Worm (Caenorhabditis elegans): ENCODE measurements around the gene F01F1.3.

F01F1.3 gene

ce11 chrIII:5886893-5887292, 15.2 kb downstream of the F01F1.3 start, which contains the start of gene C28H8.7:
TSS of gene C28H8.7 (minus strand) at chrIII:5886993.
- no peak for TF ChIP-seq sea-1 (GFP tag; conservative IDR thresholded peaks at IDR 0.05)
- TF ChIP-seq B0310.2 (tag; optimal IDR thresholded peaks at IDR 0.05): no peak
- no peak for TF ChIP-seq aly-1 (tag; optimal IDR thresholded peaks at IDR 0.05)
- TF ChIP-seq flt-1 (GFP tag; IDR thresholded peaks at IDR 0.05): no peak
- no peak for TF ChIP-seq hmbx-1 (tag; optimal IDR thresholded peaks at IDR 0.05)
- no peak for TF ChIP-seq tbx-11 (GFP tag; IDR thresholded peaks at IDR 0.05)
- TF ChIP-seq pes-1 (GFP tag; IDR thresholded peaks at IDR 0.05): no peak
- no peak for TF ChIP-seq tbx-37 (GFP tag; conservative IDR thresholded peaks at IDR 0.05)
- TF ChIP-seq scrt-1 (GFP tag; IDR thresholded peaks at IDR 0.05): no peak
- TF ChIP-seq hmg-4 (GFP tag; optimal IDR thresholded peaks at IDR 0.05): no peak

ce11 chrIII:5888675-5889074, 16.9 kb downstream of the F01F1.3 start, which contains the start of gene C28H8.8:
TSS of gene C28H8.8 (minus strand) at chrIII:5888775.
- TF ChIP-seq hmbx-1 (tag; optimal IDR thresholded peaks at IDR 0.05) (no peak), ceh-36 (tag; optimal IDR thresholded peaks at IDR 0.05) (no peak), hnd-1 (tag; optimal IDR thresholded peaks at IDR 0.05) (no peak), pes-1 (GFP tag; IDR thresholded peaks at IDR 0.05) (no peak), ceh-13 (GFP tag; optimal IDR thresholded peaks at IDR 0.05) (no peak), ama-1 (optimal IDR thresholded peaks at IDR 0.05) (no peak), flt-1 (GFP tag; IDR thresholded peaks at IDR 0.05) (no peak), sea-1 (GFP tag; conservative IDR thresholded peaks at IDR 0.05) (no peak), B0310.2 (tag; optimal IDR thresholded peaks at IDR 0.05) (no peak), tbx-37 (GFP tag; conservative IDR thresholded peaks at IDR 0.05) (no peak), tra-4 (tag; optimal IDR thresholded peaks at IDR 0.05) (no peak), tbx-11 (GFP tag; IDR thresholded peaks at IDR 0.05) (no peak), hmg-4 (GFP tag; optimal IDR thresholded peaks at IDR 0.05) (no peak), aly-1 (tag; optimal IDR thresholded peaks at IDR 0.05) (no peak), ets-7 (tag; optimal IDR thresholded peaks at IDR 0.05) (no peak), F13C5.2 (tag; optimal IDR thresholded peaks at IDR 0.05) (no peak), scrt-1 (GFP tag; IDR thresholded peaks at IDR 0.05) (no peak)

DNA sequence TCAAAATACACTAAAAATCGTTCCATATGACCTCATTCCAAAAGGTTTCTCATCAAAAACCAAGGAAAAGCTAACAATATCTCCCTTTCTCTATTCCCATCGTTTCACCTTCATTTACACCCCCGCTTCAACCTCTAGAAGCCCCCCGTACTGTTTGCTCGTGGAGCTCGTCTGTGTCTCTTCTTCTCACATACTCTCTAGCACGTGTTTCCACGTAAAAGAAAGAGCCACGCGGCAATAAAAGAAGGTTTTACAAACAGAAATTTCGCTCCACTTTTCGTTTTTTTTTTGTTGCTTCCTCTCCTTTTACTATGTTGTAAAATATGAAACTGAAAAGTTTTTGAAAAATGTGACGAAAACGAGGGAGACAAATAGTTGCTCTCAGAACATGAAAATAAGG, 21.2 kb downstream of the F01F1.3 start:
- TF ChIP-seq aly-1 (tag; optimal IDR thresholded peaks at IDR 0.05): no peak
- no peak for TF ChIP-seq tbx-11 (GFP tag; IDR thresholded peaks at IDR 0.05)
- TF ChIP-seq flt-1 (GFP tag; IDR thresholded peaks at IDR 0.05): no peak
- TF ChIP-seq sea-1 (GFP tag; conservative IDR thresholded peaks at IDR 0.05): no peak
- TF ChIP-seq B0310.2 (tag; optimal IDR thresholded peaks at IDR 0.05): no peak
- TF ChIP-seq tbx-37 (GFP tag; conservative IDR thresholded peaks at IDR 0.05): no peak
- no peak for TF ChIP-seq hmg-4 (GFP tag; optimal IDR thresholded peaks at IDR 0.05)
- TF ChIP-seq ets-7 (tag; optimal IDR thresholded peaks at IDR 0.05): no peak
- no peak for TF ChIP-seq tra-4 (tag; optimal IDR thresholded peaks at IDR 0.05)
- no peak for TF ChIP-seq hnd-1 (tag; optimal IDR thresholded peaks at IDR 0.05)
- no peak for TF ChIP-seq pes-1 (GFP tag; IDR thresholded peaks at IDR 0.05)
- TF ChIP-seq ceh-36 (tag; optimal IDR thresholded peaks at IDR 0.05): no peak
- no peak for TF ChIP-seq ceh-13 (GFP tag; optimal IDR thresholded peaks at IDR 0.05)
- TF ChIP-seq ama-1 (optimal IDR thresholded peaks at IDR 0.05): no peak
- TF ChIP-seq F13C5.2 (tag; optimal IDR thresholded peaks at IDR 0.05): no peak
- no peak for TF ChIP-seq hmbx-1 (tag; optimal IDR thresholded peaks at IDR 0.05)
- no peak for TF ChIP-seq scrt-1 (GFP tag; IDR thresholded peaks at IDR 0.05)

ce11 chrIII:5895913-5896312, 24.2 kb downstream of the F01F1.3 start, which contains the start of gene pxl-1:
TSS of gene pxl-1 (minus strand) at chrIII:5896013.
- TF ChIP-seq hnd-1 (tag; optimal IDR thresholded peaks at IDR 0.05): no peak

- no peak for TF ChIP-seq tbx-37 (GFP tag; conservative IDR thresholded peaks at IDR 0.05)
- no peak for TF ChIP-seq flt-1 (GFP tag; IDR thresholded peaks at IDR 0.05)
- TF ChIP-seq ceh-36 (tag; optimal IDR thresholded peaks at IDR 0.05): no peak
- TF ChIP-seq ama-1 (optimal IDR thresholded peaks at IDR 0.05): no peak
- TF ChIP-seq ceh-13 (GFP tag; optimal IDR thresholded peaks at IDR 0.05): no peak
- TF ChIP-seq tbx-11 (GFP tag; IDR thresholded peaks at IDR 0.05): no peak
- no peak for TF ChIP-seq ets-7 (tag; optimal IDR thresholded peaks at IDR 0.05)
- TF ChIP-seq tra-4 (tag; optimal IDR thresholded peaks at IDR 0.05): no peak
- TF ChIP-seq sea-1 (GFP tag; conservative IDR thresholded peaks at IDR 0.05): no peak
- TF ChIP-seq B0310.2 (tag; optimal IDR thresholded peaks at IDR 0.05): no peak
- TF ChIP-seq F13C5.2 (tag; optimal IDR thresholded peaks at IDR 0.05): no peak
- TF ChIP-seq aly-1 (tag; optimal IDR thresholded peaks at IDR 0.05): no peak
- TF ChIP-seq scrt-1 (GFP tag; IDR thresholded peaks at IDR 0.05): no peak
- TF ChIP-seq hnd-1 (tag; optimal IDR thresholded peaks at IDR 0.05): no peak
- no peak for TF ChIP-seq hmbx-1 (tag; optimal IDR thresholded peaks at IDR 0.05)
- no peak for TF ChIP-seq hmg-4 (GFP tag; optimal IDR thresholded peaks at IDR 0.05)
- no peak for TF ChIP-seq pes-1 (GFP tag; IDR thresholded peaks at IDR 0.05)
Observed at ce11 chrIII:5897468-5897867, 25.7 kb downstream of the F01F1.3 start.

DNA sequence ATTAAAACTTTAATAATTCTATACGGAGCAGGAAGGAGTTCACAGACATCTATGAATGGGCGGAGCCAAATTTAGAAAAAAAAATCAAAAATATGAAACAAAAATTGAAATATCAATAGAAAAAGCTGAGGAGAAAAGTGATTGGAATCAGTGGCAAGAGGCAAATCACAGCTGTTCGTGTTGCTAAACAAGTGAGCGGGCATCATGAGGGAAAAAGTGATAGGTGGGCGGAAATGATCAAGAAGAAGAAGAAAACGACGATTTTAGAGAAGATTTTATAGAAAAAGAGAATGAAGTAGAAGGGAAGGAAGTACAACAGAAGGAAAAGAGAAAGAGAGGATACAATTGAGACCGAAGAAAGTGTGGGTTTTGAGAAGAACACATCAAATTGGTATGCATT, 26.9 kb downstream of the F01F1.3 start:
- TF ChIP-seq hmbx-1 (tag; optimal IDR thresholded peaks at IDR 0.05) (no peak), ama-1 (optimal IDR thresholded peaks at IDR 0.05) (no peak), hmg-4 (GFP tag; optimal IDR thresholded peaks at IDR 0.05) (no peak), B0310.2 (tag; optimal IDR thresholded peaks at IDR 0.05) (no peak), ceh-36 (tag; optimal IDR thresholded peaks at IDR 0.05) (no peak), hnd-1 (tag; optimal IDR thresholded peaks at IDR 0.05) (no peak), pes-1 (GFP tag; IDR thresholded peaks at IDR 0.05) (no peak), scrt-1 (GFP tag; IDR thresholded peaks at IDR 0.05) (no peak), ceh-13 (GFP tag; optimal IDR thresholded peaks at IDR 0.05) (no peak), tbx-11 (GFP tag; IDR thresholded peaks at IDR 0.05) (no peak), ets-7 (tag; optimal IDR thresholded peaks at IDR 0.05) (no peak), F13C5.2 (tag; optimal IDR thresholded peaks at IDR 0.05) (no peak), flt-1 (GFP tag; IDR thresholded peaks at IDR 0.05) (no peak), sea-1 (GFP tag; conservative IDR thresholded peaks at IDR 0.05) (no peak), aly-1 (tag; optimal IDR thresholded peaks at IDR 0.05) (no peak), tbx-37 (GFP tag; conservative IDR thresholded peaks at IDR 0.05) (no peak), tra-4 (tag; optimal IDR thresholded peaks at IDR 0.05) (no peak)

ce11 chrIII:5900709-5901108, 29.0 kb downstream of the F01F1.3 start:
- no peak for TF ChIP-seq tra-4 (tag; optimal IDR thresholded peaks at IDR 0.05)
- no peak for TF ChIP-seq hmbx-1 (tag; optimal IDR thresholded peaks at IDR 0.05)
- TF ChIP-seq flt-1 (GFP tag; IDR thresholded peaks at IDR 0.05): no peak; the same call in 1 of the 2 replicates
- no peak for TF ChIP-seq scrt-1 (GFP tag; IDR thresholded peaks at IDR 0.05)
- no peak for TF ChIP-seq ceh-13 (GFP tag; optimal IDR thresholded peaks at IDR 0.05)
- TF ChIP-seq hmg-4 (GFP tag; optimal IDR thresholded peaks at IDR 0.05): no peak
- no peak for TF ChIP-seq hnd-1 (tag; optimal IDR thresholded peaks at IDR 0.05)
- no peak for TF ChIP-seq pes-1 (GFP tag; IDR thresholded peaks at IDR 0.05)
- TF ChIP-seq tbx-11 (GFP tag; IDR thresholded peaks at IDR 0.05): no peak
- no peak for TF ChIP-seq ets-7 (tag; optimal IDR thresholded peaks at IDR 0.05)
- no peak for TF ChIP-seq ceh-36 (tag; optimal IDR thresholded peaks at IDR 0.05)
- no peak for TF ChIP-seq sea-1 (GFP tag; conservative IDR thresholded peaks at IDR 0.05)
- no peak for TF ChIP-seq tbx-37 (GFP tag; conservative IDR thresholded peaks at IDR 0.05)
- no peak for TF ChIP-seq ama-1 (optimal IDR thresholded peaks at IDR 0.05)
- no peak for TF ChIP-seq F13C5.2 (tag; optimal IDR thresholded peaks at IDR 0.05)
